Worm (Caenorhabditis elegans) whole organism, late embryonic: Measurements from ENCODE around the gene K08E4.2.

Experiments
- ceh-2 ChIP-seq: sonication (generic microtip); optimal IDR thresholded peaks from 2 replicates; lab custom pipeline; 2016; ENCODE audit warnings: missing genotype, missing genetic modification characterization, missing compliant biosample characterization
- ceh-30 ChIP-seq: fragments of 150-350 bp; optimal IDR thresholded peaks from 2 replicates; lab custom pipeline; 2014; ENCODE audit warnings: missing biosample characterization, missing genetic modification characterization
- ceh-34 ChIP-seq: sonication (generic microtip); optimal IDR thresholded peaks from 2 replicates; lab custom pipeline; 2016; ENCODE audit warnings: mild to moderate bottlenecking, missing genetic modification characterization, missing compliant biosample characterization
- ceh-45 ChIP-seq: fragments of 200-800 bp; sonication (Bioruptor generic); IDR thresholded peaks from 2 replicates; pipeline ENCODE4 v1.3.6; 2022; ENCODE audit warnings: missing genetic modification reagents, missing genetic modification characterization, missing compliant biosample characterization
- dmd-4 ChIP-seq: sonication (generic microtip); optimal IDR thresholded peaks from 2 replicates; lab custom pipeline; 2016; ENCODE audit warnings: borderline replicate concordance, missing genetic modification characterization, missing compliant biosample characterization
- hlh-30 ChIP-seq: sonication (generic microtip); optimal IDR thresholded peaks from 2 replicates; lab custom pipeline; 2017; ENCODE audit warnings: antibody characterized with exemption, missing genetic modification characterization, missing compliant biosample characterization; ENCODE audit not compliant: insufficient read depth
- pros-1 ChIP-seq: fragments of 150-350 bp; optimal IDR thresholded peaks from 2 replicates; lab custom pipeline; 2014; ENCODE audit warnings: missing biosample characterization, missing genetic modification reagents, missing genetic modification characterization
- sox-2 ChIP-seq: fragments of 200-800 bp; sonication (Bioruptor generic); IDR thresholded peaks from 2 replicates; pipeline ENCODE4 v1.3.6; 2022; ENCODE audit warnings: missing genetic modification reagents, missing genetic modification characterization, missing compliant biosample characterization

K08E4.2 gene

ce11 chrIV:12010377-12010776 lies 46.1 kb downstream of the K08E4.2 start (continued):
- TF ChIP-seq dmd-4 (peak; percentile 8), pros-1 (no peak), sox-2 (no peak), hlh-30 (peak; percentile 6), ceh-34 (tag; lab: Kevin White, UChicago) (peak; percentile 47), ceh-2 (peak; percentile 11)
- TF ChIP-seq, all 69 proteins: peak for 13

- TF ChIP-seq ceh-45 (GFP tag; lab: Robert Waterston, UW): no peak
- no peak for TF ChIP-seq ceh-30 (tag; lab: Kevin White, UChicago)
These were observed 47.3 kb downstream of the K08E4.2 start for ce11 chrIV:12009046-12009674.
